Worm (Caenorhabditis elegans) whole organism, L3 larva: Measurements from ENCODE around the gene sul-2.

Experiments used
- aly-2 ChIP-seq: fragments of 150-350 bp; optimal IDR thresholded peaks from 2 replicates; lab custom pipeline; 2014; ENCODE audit warnings: missing biosample characterization, missing genetic modification characterization
- daf-12 ChIP-seq: fragments of 150-350 bp; optimal IDR thresholded peaks from 2 replicates; lab custom pipeline; 2014; ENCODE audit warnings: missing biosample characterization, missing genetic modification reagents, missing genetic modification characterization
- fos-1 ChIP-seq: fragments of 150-350 bp; optimal IDR thresholded peaks from 2 replicates; lab custom pipeline; 2014; ENCODE audit warnings: missing biosample characterization, missing genetic modification characterization
- nhr-12 ChIP-seq: fragments of 150-350 bp; optimal IDR thresholded peaks from 2 replicates; lab custom pipeline; 2014; ENCODE audit warnings: missing biosample characterization, missing genetic modification characterization
- nhr-237 ChIP-seq: fragments of 150-350 bp; optimal IDR thresholded peaks from 2 replicates; lab custom pipeline; 2014; ENCODE audit warnings: missing biosample characterization, missing genetic modification characterization
- pqm-1 ChIP-seq: fragments of 150-350 bp; optimal IDR thresholded peaks from 2 replicates; lab custom pipeline; 2017; ENCODE audit warnings: missing biosample characterization, missing genetic modification characterization, inconsistent platforms

- no peak for TF ChIP-seq aly-2
- TF ChIP-seq nhr-12 (tag; lab: Kevin White, UChicago), result no peak
- no peak for TF ChIP-seq daf-12 (tag; lab: Kevin White, UChicago)
- no peak for TF ChIP-seq fos-1 (tag; lab: Kevin White, UChicago)
- TF ChIP-seq nhr-237 (tag; lab: Kevin White, UChicago), result no peak
- no peak for TF ChIP-seq pqm-1
Observed at ce11 chrV:8132926-8133325, 24.6 kb upstream of the sul-2 start, which contains the start of gene D1014.4.
